Worm (Caenorhabditis elegans) whole organism, L1 larva: ENCODE results near the gene C04C11.25.

Experiments
- C16A3.4 ChIP-seq: fragments of 150-350 bp; optimal IDR thresholded peaks from 2 replicates; lab custom pipeline; 2014; ENCODE audit warnings: missing biosample characterization, missing genetic modification characterization
- C34B4.2 ChIP-seq: sonication (generic microtip); optimal IDR thresholded peaks from 2 replicates; lab custom pipeline; 2017; ENCODE audit warnings: mild to moderate bottlenecking, missing genetic modification characterization, missing compliant biosample characterization
- F16B12.6 ChIP-seq: fragments of 150-350 bp; optimal IDR thresholded peaks from 2 replicates; lab custom pipeline; 2014; ENCODE audit warnings: missing biosample characterization, missing genetic modification characterization
- ceh-8 ChIP-seq: fragments of 200-800 bp; sonication (Bioruptor generic); optimal IDR thresholded peaks from 2 replicates; lab custom pipeline; 2018; ENCODE audit warnings: mild to moderate bottlenecking, missing genetic modification characterization, moderate library complexity, missing compliant biosample characterization
- ceh-82 ChIP-seq, 3 experiments: fragments of 150-350 bp in 1 of 3; sonication (generic microtip) in 2 of 3; optimal IDR thresholded peaks; 2 replicates each; lab custom pipeline; 2014 to 2017; ENCODE audit warnings: missing biosample characterization in 3 of 3, missing genetic modification characterization in 3 of 3
- efl-1 ChIP-seq, 4 experiments: fragments of 150-350 bp; optimal IDR thresholded peaks in 3 of 4; peaks in 1 of 4; 1 replicate in 1 of 4; 2 replicates in 3 of 4; lab custom pipeline; 2014; ENCODE audit warnings: missing biosample characterization in 2 of 4, missing genetic modification characterization in 2 of 4, missing genetic modification reagents in 2 of 4
- egl-27 ChIP-seq, 2 experiments: fragments of 150-350 bp in 1 of 2; sonication (generic microtip); optimal IDR thresholded peaks; 3 replicates each; lab custom pipeline; 2017 to 2018; ENCODE audit warnings: missing biosample characterization in 2 of 2, missing genetic modification characterization in 2 of 2, missing genetic modification reagents in 2 of 2
- elt-2 ChIP-seq: sonication (generic microtip); optimal IDR thresholded peaks from 2 replicates; lab custom pipeline; 2016; ENCODE audit warnings: missing genetic modification characterization, mild to moderate bottlenecking, inconsistent platforms, missing compliant biosample characterization, missing genetic modification reagents
- fos-1 ChIP-seq: fragments of 150-350 bp; optimal IDR thresholded peaks from 2 replicates; lab custom pipeline; 2014; ENCODE audit warnings: missing biosample characterization, missing genetic modification characterization
- grh-1 ChIP-seq: fragments of 200-800 bp; sonication (Bioruptor generic); IDR thresholded peaks from 2 replicates; pipeline ENCODE4 v1.3.6; 2022; ENCODE audit warnings: missing genetic modification reagents, missing genetic modification characterization, missing compliant biosample characterization
- irx-1 ChIP-seq: sonication (generic microtip); optimal IDR thresholded peaks from 2 replicates; lab custom pipeline; 2016; ENCODE audit warnings: missing genetic modification characterization, missing compliant biosample characterization
- isw-1 ChIP-seq: fragments of 200-800 bp; sonication (Bioruptor generic); IDR thresholded peaks from 2 replicates; pipeline ENCODE4 v1.3.6; 2022; ENCODE audit warnings: missing genetic modification characterization, missing compliant biosample characterization
- jun-1 ChIP-seq: fragments of 150-350 bp; optimal IDR thresholded peaks from 2 replicates; lab custom pipeline; 2014; ENCODE audit warnings: missing biosample characterization, missing genetic modification reagents, missing genetic modification characterization
- lin-14 ChIP-seq: fragments of 200-800 bp; sonication (Bioruptor generic); optimal IDR thresholded peaks from 2 replicates; lab custom pipeline; 2018; ENCODE audit warnings: mild to moderate bottlenecking, missing genetic modification characterization, moderate library complexity, missing compliant biosample characterization
- lin-35 ChIP-seq, 2 experiments: fragments of 150-350 bp; optimal IDR thresholded peaks; 2 replicates each; lab custom pipeline; 2014; ENCODE audit warnings: missing biosample characterization in 2 of 2, missing genetic modification characterization in 2 of 2, missing genetic modification reagents in 2 of 2
- lir-3 ChIP-seq: sonication (generic microtip); optimal IDR thresholded peaks from 2 replicates; lab custom pipeline; 2016; ENCODE audit warnings: mild to moderate bottlenecking, missing genetic modification characterization, moderate library complexity, missing compliant biosample characterization; ENCODE audit not compliant: poor library complexity
- mab-9 ChIP-seq: fragments of 200-800 bp; sonication (Bioruptor generic); IDR thresholded peaks from 2 replicates; pipeline ENCODE4 v1.3.6; 2022; ENCODE audit warnings: missing genetic modification reagents, missing genetic modification characterization, missing compliant biosample characterization
- mep-1 ChIP-seq: fragments of 150-350 bp; optimal IDR thresholded peaks from 2 replicates; lab custom pipeline; 2014; ENCODE audit warnings: missing biosample characterization, missing genetic modification characterization
- nhr-19 ChIP-seq: fragments of 200-800 bp; sonication (Bioruptor generic); conservative IDR thresholded peaks from 2 replicates; pipeline ENCODE4 v1.3.6; 2022; ENCODE audit warnings: missing genetic modification characterization, missing compliant biosample characterization
- nhr-47 ChIP-seq: sonication (generic microtip); optimal IDR thresholded peaks from 2 replicates; lab custom pipeline; 2016; ENCODE audit warnings: mild to moderate bottlenecking, missing genetic modification characterization, moderate library complexity, missing compliant biosample characterization
- nhr-71 ChIP-seq: sonication (generic microtip); optimal IDR thresholded peaks from 2 replicates; lab custom pipeline; 2016; ENCODE audit warnings: mild to moderate bottlenecking, missing genetic modification characterization, moderate library complexity, missing compliant biosample characterization
- nhr-84 ChIP-seq: sonication (generic microtip); optimal IDR thresholded peaks from 2 replicates; lab custom pipeline; 2017; ENCODE audit warnings: missing biosample characterization, missing genetic modification characterization
- pax-3 ChIP-seq: fragments of 200-800 bp; sonication (Bioruptor generic); optimal IDR thresholded peaks from 2 replicates; lab custom pipeline; 2018; ENCODE audit warnings: mild to moderate bottlenecking, missing genetic modification characterization, moderate library complexity, missing compliant biosample characterization
- sox-4 ChIP-seq: sonication (generic microtip); optimal IDR thresholded peaks from 2 replicates; lab custom pipeline; 2016; ENCODE audit warnings: missing genetic modification characterization, missing compliant biosample characterization
- sup-37 ChIP-seq: fragments of 200-800 bp; sonication (Bioruptor generic); optimal IDR thresholded peaks from 2 replicates; lab custom pipeline; 2018; ENCODE audit warnings: mild to moderate bottlenecking, missing genetic modification characterization, missing compliant biosample characterization
- swsn-7 ChIP-seq: sonication (generic microtip); optimal IDR thresholded peaks from 2 replicates; lab custom pipeline; 2016; ENCODE audit warnings: missing genetic modification characterization, missing compliant biosample characterization
- tbx-2 ChIP-seq: sonication (generic microtip); optimal IDR thresholded peaks from 2 replicates; lab custom pipeline; 2016; ENCODE audit warnings: missing genetic modification characterization, missing compliant biosample characterization
- unc-30 ChIP-seq: sonication (generic microtip); optimal IDR thresholded peaks from 2 replicates; lab custom pipeline; 2017; ENCODE audit warnings: missing biosample characterization, missing genetic modification characterization
- unc-98 ChIP-seq: fragments of 200-800 bp; sonication (Bioruptor generic); IDR thresholded peaks from 2 replicates; pipeline ENCODE4 v1.3.6; 2022; ENCODE audit warnings: missing genetic modification characterization, missing compliant biosample characterization
- xbp-1 ChIP-seq: sonication (generic microtip); optimal IDR thresholded peaks from 2 replicates; lab custom pipeline; 2016; ENCODE audit warnings: missing genetic modification characterization, missing compliant biosample characterization
- zag-1 ChIP-seq: fragments of 150-350 bp; optimal IDR thresholded peaks from 2 replicates; lab custom pipeline; 2014; ENCODE audit warnings: missing biosample characterization, missing genetic modification characterization

Gene C04C11.25

ce11 chrX:14044362-14044761 lies 29.1 kb upstream of the C04C11.25 start:
- TF ChIP-seq xbp-1 (tag; lab: Kevin White, UChicago): no peak
- TF ChIP-seq swsn-7 (tag; lab: Kevin White, UChicago): no peak
- TF ChIP-seq nhr-71 (tag; lab: Kevin White, UChicago): peak; percentile 25
- TF ChIP-seq sox-4 (tag; lab: Kevin White, UChicago): no peak
- peak; percentile 75 for TF ChIP-seq lin-14 (GFP tag; lab: Kevin White, UChicago)
- peak; percentile 61 for TF ChIP-seq ceh-8 (GFP tag; lab: Kevin White, UChicago)
- no peak for TF ChIP-seq pax-3 (tag; lab: Kevin White, UChicago)
- no peak for TF ChIP-seq mab-9 (GFP tag; lab: Robert Waterston, UW)
- TF ChIP-seq irx-1 (tag; lab: Kevin White, UChicago): no peak
- no peak for TF ChIP-seq nhr-47 (tag; lab: Kevin White, UChicago)
- TF ChIP-seq sup-37 (GFP tag; lab: Kevin White, UChicago): no peak
- TF ChIP-seq unc-30 (tag; lab: Kevin White, UChicago): no peak
- TF ChIP-seq F16B12.6 (tag; lab: Kevin White, UChicago): no peak
- TF ChIP-seq C34B4.2 (tag; lab: Kevin White, UChicago): no peak
- no peak for TF ChIP-seq lir-3 (tag; lab: Kevin White, UChicago)
- no peak for TF ChIP-seq lin-35 (GFP tag; optimal IDR thresholded peaks at IDR 0.05; lab: Kevin White, UChicago)
- TF ChIP-seq nhr-84 (tag; lab: Kevin White, UChicago): no peak
- no peak for TF ChIP-seq egl-27 (tag; optimal IDR thresholded peaks at IDR 0.05; lab: Kevin White, UChicago)
- TF ChIP-seq ceh-82 (tag; optimal IDR thresholded peaks at IDR 0.05; lab: Kevin White, UChicago): no peak

DNA sequence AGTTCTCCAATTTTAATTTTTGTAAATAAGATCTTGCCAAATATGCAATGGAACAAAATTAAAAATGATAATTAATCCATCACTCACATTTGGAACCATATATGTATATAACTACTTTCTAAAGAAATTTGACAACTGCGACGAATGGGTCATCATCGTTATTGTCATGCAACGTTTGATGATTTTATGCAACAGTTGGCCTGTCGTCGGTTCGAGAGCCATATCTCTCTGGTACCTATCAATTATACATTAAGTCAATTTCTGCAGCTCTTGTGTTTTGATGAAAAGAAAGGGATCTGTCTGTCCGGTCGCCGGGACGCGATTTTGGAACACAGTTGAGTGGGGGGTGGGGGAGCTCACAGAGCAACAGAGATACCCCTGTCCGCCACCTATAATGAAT lies 24.0 kb upstream of the C04C11.25 start:
- TF ChIP-seq F16B12.6 (tag; lab: Kevin White, UChicago) (no peak), efl-1 (optimal IDR thresholded peaks at IDR 0.05; lab: Kevin White, UChicago) (no peak), efl-1 (GFP tag; optimal IDR thresholded peaks at IDR 0.05 in 1 of 2; lab: Kevin White, UChicago) (no peak)

- no peak for TF ChIP-seq lin-35 (GFP tag; optimal IDR thresholded peaks at IDR 0.05; lab: Kevin White, UChicago)
These were observed 18.2 kb upstream of the C04C11.25 start, which contains the start of gene arrd-25 for ce11 chrX:14033494-14033893. Gene arrd-25 (plus strand): TSS chrX:14033794.

- no peak for TF ChIP-seq mep-1 (tag; lab: Kevin White, UChicago)
- TF ChIP-seq nhr-84 (tag; lab: Kevin White, UChicago): no peak
- TF ChIP-seq lin-35 (GFP tag; optimal IDR thresholded peaks at IDR 0.05; lab: Kevin White, UChicago): peak in 1 of 2 experiments; percentile 14
- TF ChIP-seq unc-98 (GFP tag; lab: Robert Waterston, UW): no peak
- TF ChIP-seq isw-1 (GFP tag; lab: Robert Waterston, UW): no peak
- no peak for TF ChIP-seq swsn-7 (tag; lab: Kevin White, UChicago)
- TF ChIP-seq nhr-19 (GFP tag; lab: Robert Waterston, UW): 0 out of 2 replicates have a peak, but pooled peaks have one; percentile 18
- TF ChIP-seq tbx-2 (tag; lab: Kevin White, UChicago): no peak
- TF ChIP-seq F16B12.6 (tag; lab: Kevin White, UChicago): no peak
These were observed 15.3 kb upstream of the C04C11.25 start for ce11 chrX:14030524-14030923.

DNA sequence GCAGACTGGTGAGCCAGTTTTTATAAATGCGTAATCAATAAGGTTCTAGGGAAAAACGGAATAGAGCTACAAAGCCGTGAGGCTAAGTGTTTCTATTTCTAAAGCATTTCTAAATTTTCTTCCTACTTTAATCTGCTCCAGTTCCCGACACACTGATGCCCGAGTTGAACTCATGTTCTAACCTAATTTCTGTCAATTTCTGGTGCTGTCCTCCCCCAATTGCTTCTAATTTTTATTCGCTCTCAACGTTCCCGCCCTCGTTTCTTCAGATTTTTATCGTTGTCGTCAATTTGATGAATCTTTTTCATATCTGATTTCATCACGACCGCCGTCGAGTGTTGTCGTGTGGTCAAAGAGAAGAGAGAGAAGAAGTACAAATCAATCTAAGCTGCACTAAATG lies 14.6 kb upstream of the C04C11.25 start:
- TF ChIP-seq C16A3.4 (tag; lab: Kevin White, UChicago) (no peak), jun-1 (no peak), egl-27 (tag; optimal IDR thresholded peaks at IDR 0.05; lab: Kevin White, UChicago) (no peak), grh-1 (no peak), zag-1 (tag; lab: Kevin White, UChicago) (no peak), lin-35 (GFP tag; optimal IDR thresholded peaks at IDR 0.05; lab: Kevin White, UChicago) (no peak), fos-1 (tag; lab: Kevin White, UChicago) (no peak), efl-1 (optimal IDR thresholded peaks at IDR 0.05; lab: Kevin White, UChicago) (no peak), efl-1 (GFP tag; optimal IDR thresholded peaks at IDR 0.05 in 1 of 2; lab: Kevin White, UChicago) (no peak), elt-2 (tag; lab: Kevin White, UChicago) (no peak)
